Fruit fly (Drosophila melanogaster) whole organism, prepupa: ENCODE results near the gene CG5188.
A peak's percentile ranks its signal among the peaks of the same experiment; 100 is the strongest.

ENCODE experiments used
- CG11762 ChIP-seq: fragments of 200-800 bp; sonication (Bioruptor generic); optimal IDR thresholded peaks from 3 replicates; lab custom pipeline; 2016; ENCODE audit warnings: missing biosample characterization, missing genetic modification characterization; ENCODE audit not compliant: insufficient read depth
- CG6854 ChIP-seq: fragments of 200-800 bp; sonication (Bioruptor generic); optimal IDR thresholded peaks from 2 replicates; lab custom pipeline; 2017; ENCODE audit warnings: missing biosample characterization, mild to moderate bottlenecking, missing genetic modification characterization
- CG9139 ChIP-seq: fragments of 200-800 bp; sonication (Bioruptor generic); optimal IDR thresholded peaks from 3 replicates; lab custom pipeline; 2017; ENCODE audit warnings: missing biosample characterization, mild to moderate bottlenecking, missing genetic modification characterization
- Met ChIP-seq: fragments of 200-800 bp; sonication (Bioruptor generic); optimal IDR thresholded peaks from 3 replicates; lab custom pipeline; 2016; ENCODE audit warnings: missing biosample characterization, missing genetic modification characterization
- Sox14 ChIP-seq: fragments of 200-800 bp; sonication (Bioruptor generic); optimal IDR thresholded peaks from 3 replicates; lab custom pipeline; 2016; ENCODE audit warnings: missing biosample characterization, missing genetic modification characterization
- net ChIP-seq: fragments of 200-800 bp; sonication (Bioruptor generic); optimal IDR thresholded peaks from 3 replicates; lab custom pipeline; 2016; ENCODE audit warnings: missing biosample characterization, missing genetic modification characterization
- salr ChIP-seq, 2 experiments: fragments of 200-800 bp; sonication (Bioruptor generic); optimal IDR thresholded peaks; 3 replicates each; lab custom pipeline; 2016 to 2018; ENCODE audit warnings: missing biosample characterization in 2 of 2, missing genetic modification characterization in 2 of 2, mild to moderate bottlenecking in 1 of 2

dm6 chr2L:10408122-10408576 is 20.5 kb upstream of the CG5188 start, which contains the start of the genes Ip259 and RpS27A:
- TF ChIP-seq CG11762 (peak; percentile 27), salr (GFP tag; optimal IDR thresholded peaks at IDR 0.05; lab: Kevin White, UChicago) (peak in 1 of 2 experiments; percentile 88), CG6854 (peak; percentile 84), net (GFP tag; lab: Kevin White, UChicago) (no peak), Sox14 (GFP tag; lab: Kevin White, UChicago) (no peak), CG9139 (peak; percentile 61), Met (GFP tag; lab: Kevin White, UChicago) (no peak)
